Fruit fly (Drosophila melanogaster) whole organism, embryonic: ENCODE data around the gene CG5828.
A peak's percentile ranks its signal among the peaks of the same experiment; 100 is the strongest.

Experiments
- Bdp1 ChIP-seq: fragments of 200-800 bp; sonication (Bioruptor generic); optimal IDR thresholded peaks from 3 replicates; lab custom pipeline; 2016; ENCODE audit warnings: missing biosample characterization, missing genetic modification characterization
- CG10431 ChIP-seq: fragments of 200-800 bp; sonication (Bioruptor generic); optimal IDR thresholded peaks from 3 replicates; lab custom pipeline; 2018; ENCODE audit warnings: missing biosample characterization, mild to moderate bottlenecking, missing genetic modification characterization
- CG11456 ChIP-seq: fragments of 200-800 bp; sonication (Bioruptor generic); IDR thresholded peaks from 3 replicates; pipeline ENCODE4 v1.3.6; 2022; ENCODE audit warnings: missing biosample characterization, missing genetic modification characterization
- CG11723 ChIP-seq: fragments of 200-800 bp; sonication (Bioruptor generic); optimal IDR thresholded peaks from 2 replicates; lab custom pipeline; 2017; ENCODE audit warnings: missing biosample characterization, mild to moderate bottlenecking, missing genetic modification characterization
- CG12744 ChIP-seq: fragments of 200-800 bp; sonication (Bioruptor generic); optimal IDR thresholded peaks from 2 replicates; lab custom pipeline; 2016; ENCODE audit warnings: missing biosample characterization, missing genetic modification characterization
- CG17186 ChIP-seq: fragments of 200-800 bp; sonication (Bioruptor generic); optimal IDR thresholded peaks from 3 replicates; lab custom pipeline; 2017; ENCODE audit warnings: missing biosample characterization, missing genetic modification reagents, missing genetic modification characterization
- CG2116 ChIP-seq: fragments of 200-800 bp; sonication (Bioruptor generic); optimal IDR thresholded peaks from 3 replicates; lab custom pipeline; 2018; ENCODE audit warnings: missing biosample characterization, mild to moderate bottlenecking, missing genetic modification characterization
- CG2678 ChIP-seq: fragments of 200-800 bp; sonication (Bioruptor generic); optimal IDR thresholded peaks from 3 replicates; lab custom pipeline; 2019; ENCODE audit warnings: missing biosample characterization, mild to moderate bottlenecking, missing genetic modification characterization, moderate library complexity
- CG31224 ChIP-seq: fragments of 200-800 bp; sonication (Bioruptor generic); IDR thresholded peaks from 2 replicates; pipeline ENCODE4 v1.3.6; 2022; ENCODE audit warnings: missing biosample characterization, missing genetic modification characterization
- CG34422 ChIP-seq: fragments of 200-800 bp; sonication (Bioruptor generic); IDR thresholded peaks from 3 replicates; pipeline ENCODE4 v1.3.6; 2022; ENCODE audit warnings: missing biosample characterization, missing genetic modification characterization
- CG4328 ChIP-seq: fragments of 200-800 bp; sonication (Bioruptor generic); optimal IDR thresholded peaks from 3 replicates; lab custom pipeline; 2017; ENCODE audit warnings: missing biosample characterization, missing genetic modification reagents, missing genetic modification characterization
- CG5180 ChIP-seq: fragments of 200-800 bp; sonication (Bioruptor generic); optimal IDR thresholded peaks from 3 replicates; lab custom pipeline; 2017; ENCODE audit warnings: missing biosample characterization, missing genetic modification characterization, mild to moderate bottlenecking, moderate library complexity, missing genetic modification reagents
- CG7928 ChIP-seq: fragments of 200-800 bp; sonication (Bioruptor generic); optimal IDR thresholded peaks from 2 replicates; lab custom pipeline; 2017; ENCODE audit warnings: missing biosample characterization, mild to moderate bottlenecking, missing genetic modification characterization
- Dip2 ChIP-seq: fragments of 200-800 bp; sonication (Bioruptor generic); IDR thresholded peaks from 2 replicates; pipeline ENCODE4 v1.3.6; 2022; ENCODE audit warnings: missing biosample characterization, missing genetic modification characterization
- Drgx ChIP-seq: fragments of 200-800 bp; sonication (Bioruptor generic); IDR thresholded peaks from 2 replicates; pipeline ENCODE4 v1.3.6; 2022; ENCODE audit warnings: missing biosample characterization, missing genetic modification characterization
- HLHmδ ChIP-seq: fragments of 200-800 bp; sonication (Bioruptor generic); optimal IDR thresholded peaks from 2 replicates; lab custom pipeline; 2018; ENCODE audit warnings: missing biosample characterization, mild to moderate bottlenecking, missing genetic modification characterization, moderate library complexity
- MBD-R2 ChIP-seq: fragments of 200-800 bp; sonication (Bioruptor generic); IDR thresholded peaks from 2 replicates; pipeline ENCODE4 v1.3.6; 2022; ENCODE audit warnings: missing biosample characterization, missing genetic modification characterization
- Myb ChIP-seq: fragments of 200-800 bp; sonication (Bioruptor generic); optimal IDR thresholded peaks from 2 replicates; lab custom pipeline; 2016; ENCODE audit warnings: missing biosample characterization, missing genetic modification characterization
- NFAT ChIP-seq: fragments of 200-800 bp; sonication (Bioruptor generic); IDR thresholded peaks from 2 replicates; pipeline ENCODE4 v1.3.6; 2022; ENCODE audit warnings: missing biosample characterization, missing genetic modification characterization
- NfI ChIP-seq: fragments of 200-800 bp; sonication (Bioruptor generic); optimal IDR thresholded peaks from 3 replicates; lab custom pipeline; 2018; ENCODE audit warnings: missing biosample characterization, mild to moderate bottlenecking, missing genetic modification characterization, moderate library complexity
- Scr ChIP-seq: fragments of 200-800 bp; sonication (Bioruptor generic); IDR thresholded peaks from 2 replicates; pipeline ENCODE4 v1.3.6; 2022; ENCODE audit warnings: missing biosample characterization, missing genetic modification characterization; ENCODE audit not compliant: partially characterized antibody
- Spps ChIP-seq: fragments of 200-800 bp; sonication (Bioruptor generic); optimal IDR thresholded peaks from 2 replicates; lab custom pipeline; 2018; ENCODE audit warnings: missing biosample characterization, mild to moderate bottlenecking, missing genetic modification characterization
- Sry-β ChIP-seq: fragments of 200-800 bp; sonication (Bioruptor generic); optimal IDR thresholded peaks from 2 replicates; lab custom pipeline; 2018; ENCODE audit warnings: missing biosample characterization, mild to moderate bottlenecking, missing genetic modification characterization, moderate library complexity
- Tbp ChIP-seq: fragments of >200 bp; optimal IDR thresholded peaks from 2 replicates; lab custom pipeline; 2018; ENCODE audit warnings: missing biosample characterization, missing genetic modification characterization
- aop ChIP-seq: fragments of 200-800 bp; sonication (Bioruptor generic); IDR thresholded peaks from 2 replicates; pipeline ENCODE4 v1.3.6; 2022; ENCODE audit warnings: missing biosample characterization, missing genetic modification characterization
- bab2 ChIP-seq: fragments of 200-800 bp; sonication (Bioruptor generic); optimal IDR thresholded peaks from 2 replicates; lab custom pipeline; 2016; ENCODE audit warnings: missing biosample characterization, missing genetic modification characterization
- bsh ChIP-seq, 2 experiments: fragments of 200-800 bp; sonication (Bioruptor generic); optimal IDR thresholded peaks; 2 replicates each; lab custom pipeline; 2017 to 2018; ENCODE audit warnings: mild to moderate bottlenecking in 2 of 2, missing biosample characterization in 2 of 2, missing genetic modification characterization in 2 of 2, moderate library complexity in 1 of 2
- chm ChIP-seq: fragments of 200-800 bp; sonication (Bioruptor generic); IDR thresholded peaks from 2 replicates; pipeline ENCODE4 v1.3.6; 2022; ENCODE audit warnings: missing biosample characterization, missing genetic modification characterization
- danr ChIP-seq: fragments of 200-800 bp; sonication (Bioruptor generic); IDR thresholded peaks from 2 replicates; pipeline ENCODE4 v1.3.6; 2022; ENCODE audit warnings: missing biosample characterization, missing genetic modification characterization
- dm ChIP-seq: fragments of 200-800 bp; sonication (Bioruptor generic); optimal IDR thresholded peaks from 3 replicates; lab custom pipeline; 2016; ENCODE audit warnings: missing biosample characterization, missing genetic modification characterization
- dmrt11E ChIP-seq: fragments of 200-800 bp; sonication (Bioruptor generic); optimal IDR thresholded peaks from 3 replicates; lab custom pipeline; 2018; ENCODE audit warnings: missing biosample characterization, mild to moderate bottlenecking, missing genetic modification characterization, moderate library complexity
- fd64A ChIP-seq: fragments of 200-800 bp; sonication (Bioruptor generic); optimal IDR thresholded peaks from 3 replicates; lab custom pipeline; 2018; ENCODE audit warnings: missing biosample characterization, mild to moderate bottlenecking, missing genetic modification characterization
- grn ChIP-seq: fragments of 200-800 bp; sonication (Bioruptor generic); optimal IDR thresholded peaks from 3 replicates; lab custom pipeline; 2017; ENCODE audit warnings: missing biosample characterization, missing genetic modification characterization
- ham ChIP-seq: fragments of 200-800 bp; sonication (Bioruptor generic); IDR thresholded peaks from 2 replicates; pipeline ENCODE4 v1.3.6; 2022; ENCODE audit warnings: missing biosample characterization, missing genetic modification characterization
- hbn ChIP-seq: fragments of 200-800 bp; sonication (Bioruptor generic); IDR thresholded peaks from 2 replicates; pipeline ENCODE4 v1.3.6; 2022; ENCODE audit warnings: missing biosample characterization, missing genetic modification characterization; ENCODE audit not compliant: partially characterized antibody
- hkb ChIP-seq, 2 experiments: fragments of 200-800 bp in 1 of 2; fragments of >200 bp in 1 of 2; sonication (Bioruptor generic) in 1 of 2; IDR thresholded peaks in 1 of 2; optimal IDR thresholded peaks in 1 of 2; 2 replicates each; pipeline versions ENCODE4 v1.3.6 to Lab custom; 2017 to 2022; ENCODE audit warnings: missing biosample characterization in 1 of 2, missing genetic modification characterization in 1 of 2
- salm ChIP-seq: fragments of 200-800 bp; sonication (Bioruptor generic); optimal IDR thresholded peaks from 2 replicates; lab custom pipeline; 2018; ENCODE audit warnings: missing biosample characterization, mild to moderate bottlenecking, missing genetic modification characterization
- schlank ChIP-seq: fragments of 200-800 bp; sonication (Bioruptor generic); optimal IDR thresholded peaks from 2 replicates; lab custom pipeline; 2018; ENCODE audit warnings: missing biosample characterization, mild to moderate bottlenecking, missing genetic modification characterization
- sisA ChIP-seq: fragments of 200-800 bp; sonication (Bioruptor generic); IDR thresholded peaks from 2 replicates; pipeline ENCODE4 v1.3.6; 2022; ENCODE audit warnings: missing biosample characterization, missing genetic modification characterization
- tin ChIP-seq: fragments of 200-800 bp; sonication (Bioruptor generic); optimal IDR thresholded peaks from 3 replicates; lab custom pipeline; 2016; ENCODE audit warnings: missing biosample characterization, missing genetic modification characterization
- toy ChIP-seq: fragments of 200-800 bp; sonication (Bioruptor generic); IDR thresholded peaks from 2 replicates; pipeline ENCODE4 v1.3.6; 2022; ENCODE audit warnings: missing biosample characterization, missing genetic modification characterization
- zfh2 ChIP-seq: fragments of 200-800 bp; sonication (Bioruptor generic); optimal IDR thresholded peaks from 2 replicates; lab custom pipeline; 2016; ENCODE audit warnings: missing biosample characterization, missing genetic modification characterization

The CG5828 gene

DNA sequence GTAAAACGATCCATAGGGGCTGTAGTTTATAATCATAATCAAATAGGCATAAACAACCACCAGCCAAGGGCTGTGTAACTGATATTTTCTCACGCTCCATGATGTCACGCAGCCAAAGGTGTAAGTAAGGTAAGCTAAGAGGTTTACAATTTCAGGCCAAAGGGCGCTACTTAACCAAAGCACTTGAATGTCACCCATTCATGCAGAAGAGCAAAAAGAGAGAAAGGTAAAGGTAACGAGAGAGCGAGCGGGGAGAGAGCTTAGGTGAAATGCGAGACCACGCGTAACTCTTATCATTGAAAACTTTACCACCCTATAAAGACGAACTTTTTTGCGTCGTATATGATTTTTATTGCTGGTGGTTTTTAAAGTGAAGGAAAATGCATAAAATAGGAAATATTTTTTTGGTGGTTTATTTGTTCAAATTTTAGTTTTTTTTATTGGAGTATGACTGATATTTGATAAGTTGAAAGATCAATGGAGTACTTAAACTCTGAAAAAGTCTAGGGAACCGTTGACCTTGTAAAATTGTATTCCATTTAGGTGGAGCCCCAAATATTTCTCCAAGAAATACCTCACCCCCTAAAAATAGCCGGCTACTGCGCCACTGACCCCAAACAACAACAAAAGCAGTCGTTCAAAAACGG is 14.0 kb downstream of the CG5828 start (continued):
- peak; percentile 92 for TF ChIP-seq Myb (GFP tag; lab: Kevin White, UChicago)
- no peak for TF ChIP-seq hbn (GFP tag; lab: Robert Waterston, UW)
- TF ChIP-seq CG31224 = peak; percentile 90
- no peak for TF ChIP-seq Sry-β
- peak; percentile 89 for TF ChIP-seq danr
- peak; percentile 94 for TF ChIP-seq NfI (GFP tag; lab: Kevin White, UChicago)
- TF ChIP-seq sisA = peak; percentile 98
- TF ChIP-seq CG10431 = peak; percentile 47
- TF ChIP-seq MBD-R2 (GFP tag; lab: Robert Waterston, UW) = peak; percentile 81
- TF ChIP-seq CG11456 (GFP tag; lab: Robert Waterston, UW) = peak; percentile 97
- peak; percentile 87 for TF ChIP-seq salm (tag; lab: Kevin White, UChicago)
- TF ChIP-seq CG2116 = peak; percentile 68
- TF ChIP-seq CG2678 (tag; lab: Kevin White, UChicago) = peak; percentile 97
- TF ChIP-seq chm (GFP tag; lab: Robert Waterston, UW) = peak; percentile 74
- TF ChIP-seq schlank (tag; lab: Kevin White, UChicago) = peak; percentile 92
- TF ChIP-seq Scr = no peak
- TF ChIP-seq HLHmδ (GFP tag; lab: Kevin White, UChicago) = no peak
- TF ChIP-seq Spps (tag; lab: Kevin White, UChicago) = no peak
- TF ChIP-seq CG11723 = peak; percentile 88
- no peak for TF ChIP-seq hkb (optimal IDR thresholded peaks at IDR 0.05; lab: Kevin White, UChicago)
- peak; percentile 93 for TF ChIP-seq hkb (GFP tag; IDR thresholded peaks at IDR 0.05; lab: Robert Waterston, UW)
- peak; percentile 87 for TF ChIP-seq CG5180
- TF ChIP-seq bab2 (GFP tag; lab: Kevin White, UChicago) = peak; percentile 96
- peak; percentile 67 to 88 for TF ChIP-seq bsh (GFP tag; optimal IDR thresholded peaks at IDR 0.05; lab: Kevin White, UChicago)
- peak; percentile 92 for TF ChIP-seq CG12744 (GFP tag; lab: Kevin White, UChicago)
- TF ChIP-seq Bdp1 (GFP tag; lab: Kevin White, UChicago) = peak; percentile 93
- TF ChIP-seq CG34422 = peak; percentile 85
- TF ChIP-seq CG7928 (GFP tag; lab: Kevin White, UChicago) = peak; percentile 72
- peak; percentile 68 for TF ChIP-seq CG17186
- peak; percentile 89 for TF ChIP-seq Drgx (GFP tag; lab: Robert Waterston, UW)
- peak; percentile 38 for TF ChIP-seq dmrt11E (tag; lab: Kevin White, UChicago)
- TF ChIP-seq Dip2 = 0 out of 2 replicates have a peak, but pooled peaks have one; percentile 7
- TF ChIP-seq aop (GFP tag; lab: Robert Waterston, UW) = peak; percentile 85
- peak; percentile 97 for TF ChIP-seq tin (GFP tag; lab: Kevin White, UChicago)
- peak; percentile 85 for TF ChIP-seq CG4328
- peak; percentile 58 for TF ChIP-seq fd64A (GFP tag; lab: Kevin White, UChicago)
- TF ChIP-seq NFAT = peak; percentile 97
- TF ChIP-seq grn (GFP tag; lab: Kevin White, UChicago) = peak; percentile 48
- peak; percentile 93 for TF ChIP-seq ham (GFP tag; lab: Robert Waterston, UW)
- TF ChIP-seq dm (GFP tag; lab: Kevin White, UChicago) = peak; percentile 93
- TF ChIP-seq Tbp (GFP tag; lab: Kevin White, UChicago) = no peak
- peak; percentile 99 for TF ChIP-seq zfh2
- peak; percentile 75 for TF ChIP-seq toy
